Fruit fly (Drosophila melanogaster): ENCODE data around the gene Vha68-3.
A peak's percentile ranks its signal among the peaks of the same experiment; 100 is the strongest.

The Vha68-3 gene

dm6 chr2L:12974045-12974539 is 4.5 kb upstream of the Vha68-3 start, which contains the start of gene Vha68-2:
Vha68-2 (plus strand) TSS chr2L:12974322.
- TF ChIP-seq Hnf4 (GFP tag; optimal IDR thresholded peaks at IDR 0.05) (peak; percentile 45), dsf (GFP tag; optimal IDR thresholded peaks at IDR 0.05; ENCODE audit: borderline replicate concordance) (no peak), Rel (GFP tag; optimal IDR thresholded peaks at IDR 0.05) (no peak), Rel (tag; optimal IDR thresholded peaks at IDR 0.05) (peak; percentile 69), rgr (GFP tag; optimal IDR thresholded peaks at IDR 0.05) (peak; percentile 84), dmrt93B (GFP tag; optimal IDR thresholded peaks at IDR 0.05) (no peak), ey (GFP tag; optimal IDR thresholded peaks at IDR 0.05) (peak; percentile 34), h (GFP tag; optimal IDR thresholded peaks at IDR 0.05) (peak; percentile 5), psq (GFP tag; optimal IDR thresholded peaks at IDR 0.05) (no peak), br (GFP tag; optimal IDR thresholded peaks at IDR 0.05) (peak; percentile 55), Sp1 (GFP tag; optimal IDR thresholded peaks at IDR 0.05) (peak; percentile 61), CG9705 (GFP tag; optimal IDR thresholded peaks at IDR 0.05) (peak; percentile 40), CG32264 (GFP tag; optimal IDR thresholded peaks at IDR 0.05) (no peak), woc (GFP tag; optimal IDR thresholded peaks at IDR 0.05) (peak; percentile 70), CrebA (GFP tag; optimal IDR thresholded peaks at IDR 0.05; ENCODE audit: borderline replicate concordance) (peak; percentile 20), Dfd (GFP tag; optimal IDR thresholded peaks at IDR 0.05) (no peak), fru (GFP tag; optimal IDR thresholded peaks at IDR 0.05) (peak; percentile 48), foxo (GFP tag; optimal IDR thresholded peaks at IDR 0.05) (peak in 1 of 2 experiments; percentile 49)

dm6 chr2L:12974562-12975366 is 3.8 kb upstream of the Vha68-3 start:
- TF ChIP-seq Dif (GFP tag; optimal IDR thresholded peaks at IDR 0.05; ENCODE audit: partially characterized antibody) (peak; percentile 19), sage (GFP tag; optimal IDR thresholded peaks at IDR 0.05) (peak; percentile 1), psq (GFP tag; optimal IDR thresholded peaks at IDR 0.05) (peak; percentile 90), CG9705 (GFP tag; optimal IDR thresholded peaks at IDR 0.05) (no peak), CrebA (GFP tag; optimal IDR thresholded peaks at IDR 0.05; ENCODE audit: borderline replicate concordance) (peak; percentile 51)

- TF ChIP-seq N (GFP tag; optimal IDR thresholded peaks at IDR 0.05) (no peak), dsf (GFP tag; optimal IDR thresholded peaks at IDR 0.05; ENCODE audit: borderline replicate concordance) (no peak), dl (GFP tag; optimal IDR thresholded peaks at IDR 0.05; ENCODE audit: insufficient read depth in 1 of 2, partially characterized antibody in 2 of 2) (no peak), Hr83 (GFP tag; optimal IDR thresholded peaks at IDR 0.05; ENCODE audit: poor library complexity, severe bottlenecking) (no peak), usp (GFP tag; optimal IDR thresholded peaks at IDR 0.05) (no peak), Vsx2 (GFP tag; optimal IDR thresholded peaks at IDR 0.05; ENCODE audit: partially characterized antibody) (no peak), jim (GFP tag; optimal IDR thresholded peaks at IDR 0.05) (no peak), OdsH (GFP tag; optimal IDR thresholded peaks at IDR 0.05) (no peak), Hr78 (GFP tag; optimal IDR thresholded peaks at IDR 0.05) (no peak), rgr (GFP tag; optimal IDR thresholded peaks at IDR 0.05) (no peak), CrebA (GFP tag; optimal IDR thresholded peaks at IDR 0.05; ENCODE audit: borderline replicate concordance) (no peak), dmrt93B (GFP tag; optimal IDR thresholded peaks at IDR 0.05) (no peak), sv (GFP tag; optimal IDR thresholded peaks at IDR 0.05) (no peak), brk (GFP tag; optimal IDR thresholded peaks at IDR 0.05) (no peak), Jra (GFP tag; optimal IDR thresholded peaks at IDR 0.05) (no peak), Sp1 (GFP tag; optimal IDR thresholded peaks at IDR 0.05) (no peak), sage (GFP tag; optimal IDR thresholded peaks at IDR 0.05) (no peak)
Observed at dm6 chr2L:12975367-12975655, 3.3 kb upstream of the Vha68-3 start.

dm6 chr2L:12982107-12982506 is 3.5 kb downstream of the Vha68-3 start:
- TF ChIP-seq Vsx2 (GFP tag; optimal IDR thresholded peaks at IDR 0.05; ENCODE audit: partially characterized antibody), result no peak
- peak; percentile 20 for TF ChIP-seq ey (GFP tag; optimal IDR thresholded peaks at IDR 0.05)
- no peak for TF ChIP-seq GATAd (GFP tag; optimal IDR thresholded peaks at IDR 0.05)
- peak in 1 of 2 experiments; percentile 29 for TF ChIP-seq foxo (GFP tag; optimal IDR thresholded peaks at IDR 0.05)
- TF ChIP-seq fru (GFP tag; optimal IDR thresholded peaks at IDR 0.05), result peak; percentile 5
